Worm (Caenorhabditis elegans) whole organism, late embryonic: ENCODE data around the gene F58A6.1.

Experiments used
- F13H6.1 ChIP-seq: sonication (generic microtip); optimal IDR thresholded peaks from 2 replicates; lab custom pipeline; 2016; ENCODE audit warnings: missing genetic modification characterization, missing compliant biosample characterization
- K02D7.2 ChIP-seq: sonication (generic microtip); optimal IDR thresholded peaks from 2 replicates; lab custom pipeline; 2017; ENCODE audit warnings: mild to moderate bottlenecking, missing genetic modification characterization, missing compliant biosample characterization
- K09A11.1 ChIP-seq: sonication (generic microtip); optimal IDR thresholded peaks from 2 replicates; lab custom pipeline; 2017; ENCODE audit warnings: antibody characterized with exemption, mild to moderate bottlenecking, missing genetic modification characterization, missing compliant biosample characterization; ENCODE audit not compliant: insufficient read depth
- ama-1 ChIP-seq: fragments of 150-350 bp; optimal IDR thresholded peaks from 2 replicates; lab custom pipeline; 2014
- ceh-18 ChIP-seq: sonication (generic microtip); optimal IDR thresholded peaks from 2 replicates; lab custom pipeline; 2016; ENCODE audit warnings: missing genetic modification characterization, missing compliant biosample characterization
- ceh-2 ChIP-seq: sonication (generic microtip); optimal IDR thresholded peaks from 2 replicates; lab custom pipeline; 2016; ENCODE audit warnings: missing genotype, missing genetic modification characterization, missing compliant biosample characterization
- ceh-30 ChIP-seq: fragments of 150-350 bp; optimal IDR thresholded peaks from 2 replicates; lab custom pipeline; 2014; ENCODE audit warnings: missing biosample characterization, missing genetic modification characterization
- ceh-48 ChIP-seq: sonication (generic microtip); optimal IDR thresholded peaks from 2 replicates; lab custom pipeline; 2016; ENCODE audit warnings: missing genetic modification characterization, inconsistent platforms, missing compliant biosample characterization
- ceh-6 ChIP-seq: fragments of 200-800 bp; sonication (Bioruptor generic); optimal IDR thresholded peaks from 2 replicates; lab custom pipeline; 2018; ENCODE audit warnings: mild to moderate bottlenecking, missing genetic modification characterization, missing compliant biosample characterization
- ceh-9 ChIP-seq: sonication (generic microtip); optimal IDR thresholded peaks from 2 replicates; lab custom pipeline; 2016; ENCODE audit warnings: mild to moderate bottlenecking, missing genetic modification characterization, inconsistent platforms, missing compliant biosample characterization
- che-1 ChIP-seq: sonication (generic microtip); optimal IDR thresholded peaks from 2 replicates; lab custom pipeline; 2016; ENCODE audit warnings: mild to moderate bottlenecking, missing genetic modification characterization, missing compliant biosample characterization
- dmd-4 ChIP-seq: sonication (generic microtip); optimal IDR thresholded peaks from 2 replicates; lab custom pipeline; 2016; ENCODE audit warnings: borderline replicate concordance, missing genetic modification characterization, missing compliant biosample characterization
- elt-2 ChIP-seq: sonication (generic microtip); optimal IDR thresholded peaks from 2 replicates; lab custom pipeline; 2016; ENCODE audit warnings: missing genetic modification reagents, missing genetic modification characterization, missing compliant biosample characterization
- ets-4 ChIP-seq: sonication (generic microtip); optimal IDR thresholded peaks from 2 replicates; lab custom pipeline; 2016; ENCODE audit warnings: missing genetic modification characterization, missing compliant biosample characterization
- eyg-1 ChIP-seq: sonication (generic microtip); optimal IDR thresholded peaks from 2 replicates; lab custom pipeline; 2016; ENCODE audit warnings: missing genotype, missing genetic modification characterization, missing compliant biosample characterization
- fax-1 ChIP-seq: sonication (generic microtip); optimal IDR thresholded peaks from 2 replicates; lab custom pipeline; 2016; ENCODE audit warnings: missing genotype, missing genetic modification characterization, missing compliant biosample characterization
- fkh-10 ChIP-seq: fragments of 150-350 bp; optimal IDR thresholded peaks from 2 replicates; lab custom pipeline; 2014; ENCODE audit warnings: missing biosample characterization, missing genetic modification reagents, missing genetic modification characterization
- fkh-6 ChIP-seq: sonication (generic microtip); optimal IDR thresholded peaks from 2 replicates; lab custom pipeline; 2016; ENCODE audit warnings: missing genetic modification characterization, missing compliant biosample characterization
- gmeb-2 ChIP-seq: sonication (generic microtip); optimal IDR thresholded peaks from 2 replicates; lab custom pipeline; 2016; ENCODE audit warnings: missing genetic modification characterization, inconsistent platforms, missing compliant biosample characterization
- hlh-30 ChIP-seq: sonication (generic microtip); optimal IDR thresholded peaks from 2 replicates; lab custom pipeline; 2017; ENCODE audit warnings: antibody characterized with exemption, missing genetic modification characterization, missing compliant biosample characterization; ENCODE audit not compliant: insufficient read depth
- hlh-8 ChIP-seq: sonication (generic microtip); optimal IDR thresholded peaks from 2 replicates; lab custom pipeline; 2016; ENCODE audit warnings: missing genotype, missing genetic modification characterization, missing compliant biosample characterization
- madf-2 ChIP-seq: sonication (generic microtip); optimal IDR thresholded peaks from 2 replicates; lab custom pipeline; 2017; ENCODE audit warnings: missing genetic modification characterization, missing compliant biosample characterization
- mec-3 ChIP-seq: sonication (generic microtip); optimal IDR thresholded peaks from 2 replicates; lab custom pipeline; 2016; ENCODE audit warnings: borderline replicate concordance, missing genetic modification characterization, missing compliant biosample characterization
- nhr-11 ChIP-seq: fragments of 150-350 bp; optimal IDR thresholded peaks from 2 replicates; lab custom pipeline; 2014; ENCODE audit warnings: missing biosample characterization, missing genetic modification characterization
- pag-3 ChIP-seq: sonication (generic microtip); optimal IDR thresholded peaks from 2 replicates; lab custom pipeline; 2016; ENCODE audit warnings: missing compliant biosample characterization, missing genetic modification characterization, borderline replicate concordance
- pat-9 ChIP-seq: fragments of 200-800 bp; sonication (Bioruptor generic); optimal IDR thresholded peaks from 2 replicates; lab custom pipeline; 2018; ENCODE audit warnings: mild to moderate bottlenecking, missing genetic modification characterization, moderate library complexity, missing compliant biosample characterization
- pax-1 ChIP-seq: fragments of 150-350 bp; optimal IDR thresholded peaks from 2 replicates; lab custom pipeline; 2014; ENCODE audit warnings: missing biosample characterization, missing genetic modification characterization
- pros-1 ChIP-seq: fragments of 150-350 bp; optimal IDR thresholded peaks from 2 replicates; lab custom pipeline; 2014; ENCODE audit warnings: missing biosample characterization, missing genetic modification reagents, missing genetic modification characterization
- sdc-2 ChIP-seq: sonication (generic microtip); optimal IDR thresholded peaks from 2 replicates; lab custom pipeline; 2016; ENCODE audit warnings: missing genotype, missing genetic modification characterization, missing compliant biosample characterization
- tbx-2 ChIP-seq: sonication (generic microtip); optimal IDR thresholded peaks from 2 replicates; lab custom pipeline; 2016; ENCODE audit warnings: missing genetic modification characterization, missing compliant biosample characterization
- unc-42 ChIP-seq: sonication (generic microtip); optimal IDR thresholded peaks from 2 replicates; lab custom pipeline; 2016; ENCODE audit warnings: missing genotype, missing genetic modification characterization, missing compliant biosample characterization
- unc-55 ChIP-seq: sonication (generic microtip); optimal IDR thresholded peaks from 2 replicates; lab custom pipeline; 2017; ENCODE audit warnings: missing biosample characterization, missing genetic modification reagents, missing genetic modification characterization
- unc-86 ChIP-seq: sonication (generic microtip); optimal IDR thresholded peaks from 2 replicates; lab custom pipeline; 2016; ENCODE audit warnings: missing genetic modification characterization, missing compliant biosample characterization
- zip-5 ChIP-seq: sonication (generic microtip); optimal IDR thresholded peaks from 2 replicates; lab custom pipeline; 2016; ENCODE audit warnings: missing genetic modification characterization, missing compliant biosample characterization

Gene F58A6.1

ce11 chrII:5170932-5171331 lies 28.2 kb downstream of the F58A6.1 start, which contains the start of gene srb-1:
Gene srb-1, minus strand, starts transcription at chrII:5171032.
- no peak for TF ChIP-seq gmeb-2 (tag; lab: Kevin White, UChicago)
- no peak for TF ChIP-seq unc-55 (GFP tag; lab: Kevin White, UChicago)
- TF ChIP-seq fkh-6 = no peak
- no peak for TF ChIP-seq elt-2 (tag; lab: Kevin White, UChicago)
- no peak for TF ChIP-seq ets-4 (tag; lab: Kevin White, UChicago)

- TF ChIP-seq unc-42 (tag; lab: Kevin White, UChicago) = no peak
- TF ChIP-seq pros-1 (tag; lab: Kevin White, UChicago) = no peak
- TF ChIP-seq pat-9 (tag; lab: Kevin White, UChicago) = no peak
These were observed 28.9 kb downstream of the F58A6.1 start, which contains the start of gene C27D6.15 for ce11 chrII:5171610-5172009. Gene C27D6.15, plus strand, starts transcription at chrII:5171910.

ce11 chrII:5172451-5172850 lies 29.7 kb downstream of the F58A6.1 start, which contains the start of gene C27D6.1:
Gene C27D6.1, plus strand, starts transcription at chrII:5172751.
- TF ChIP-seq fkh-10 (no peak), pag-3 (no peak), che-1 (tag; lab: Kevin White, UChicago) (no peak), hlh-30 (tag; lab: Kevin White, UChicago) (no peak), K09A11.1 (no peak)
- TF ChIP-seq, all 69 proteins: peak for 0

ce11 chrII:5174370-5174769 lies 31.7 kb downstream of the F58A6.1 start, which contains the start of gene C27D6.3:
Gene C27D6.3, minus strand, starts transcription at chrII:5174470.
- no peak for TF ChIP-seq eyg-1

- TF ChIP-seq ceh-6 (GFP tag; lab: Kevin White, UChicago) (no peak), hlh-30 (tag; lab: Kevin White, UChicago) (no peak), madf-2 (no peak), ceh-30 (tag; lab: Kevin White, UChicago) (no peak), ama-1 (lab: Kevin White, UChicago) (no peak), ceh-2 (no peak)
These were observed 34.2 kb downstream of the F58A6.1 start for ce11 chrII:5176934-5177333.

ce11 chrII:5177902-5178301 lies 35.2 kb downstream of the F58A6.1 start, which contains the start of gene C27D6.12:
Gene C27D6.12, minus strand, starts transcription at chrII:5178002.
- TF ChIP-seq ceh-9 (no peak), elt-2 (tag; lab: Kevin White, UChicago) (no peak), ceh-48 (no peak)

ce11 chrII:5178609-5179008 lies 35.9 kb downstream of the F58A6.1 start:
- TF ChIP-seq unc-86 (tag; lab: Kevin White, UChicago) (no peak), pros-1 (tag; lab: Kevin White, UChicago) (no peak), fax-1 (tag; lab: Kevin White, UChicago) (no peak), nhr-11 (no peak), dmd-4 (no peak), pag-3 (no peak), F13H6.1 (tag; lab: Kevin White, UChicago) (no peak), pax-1 (tag; lab: Kevin White, UChicago) (no peak), mec-3 (tag; lab: Kevin White, UChicago) (no peak), sdc-2 (no peak), K02D7.2 (tag; lab: Kevin White, UChicago) (no peak), eyg-1 (no peak), zip-5 (tag; lab: Kevin White, UChicago) (no peak), che-1 (tag; lab: Kevin White, UChicago) (no peak), ceh-18 (no peak), tbx-2 (tag; lab: Kevin White, UChicago) (no peak), hlh-8 (tag; lab: Kevin White, UChicago) (no peak)
